Worm (Caenorhabditis elegans): ENCODE results near the gene chil-1.
A peak's percentile ranks its signal among the peaks of the same experiment; 100 is the strongest.

Gene chil-1

DNA sequence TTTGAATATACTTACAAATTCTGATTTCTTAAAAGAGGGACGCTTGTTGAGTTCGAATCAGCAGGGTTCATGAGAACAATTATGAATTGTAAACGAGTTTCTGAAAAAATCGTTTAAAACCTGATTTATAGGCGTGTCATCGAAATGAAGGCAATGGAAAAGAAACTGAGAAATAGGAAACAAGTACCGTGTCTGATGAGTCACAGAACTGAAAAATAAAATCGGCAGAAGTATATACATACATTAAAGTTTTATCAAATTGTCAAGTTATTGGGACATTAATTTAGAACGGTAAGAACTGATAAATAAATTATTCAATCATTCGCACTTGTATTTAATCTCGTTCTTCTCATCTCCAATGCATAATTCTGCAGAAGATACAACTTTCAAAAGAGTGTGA lies 21.0 kb downstream of the chil-1 start, which contains the start of gene chil-9:
TSS of gene chil-9 (minus strand) at position 101 of the 400 bp plus-strand sequence.
- TF ChIP-seq unc-120 (tag; optimal IDR thresholded peaks at IDR 0.05; ENCODE audit: poor library complexity, severe bottlenecking): no peak
- TF ChIP-seq elt-1 (tag; optimal IDR thresholded peaks at IDR 0.05; ENCODE audit: borderline replicate concordance, insufficient read depth): no peak
- TF ChIP-seq ceh-83 (GFP tag; optimal IDR thresholded peaks at IDR 0.05): no peak
- TF ChIP-seq nhr-12 (tag; optimal IDR thresholded peaks at IDR 0.05): no peak
- TF ChIP-seq nhr-76 (tag; optimal IDR thresholded peaks at IDR 0.05): no peak
- TF ChIP-seq drap-1 (GFP tag; optimal IDR thresholded peaks at IDR 0.05): no peak
- TF ChIP-seq M03D4.4 (tag; optimal IDR thresholded peaks at IDR 0.05): no peak
- TF ChIP-seq ceh-39 (tag; optimal IDR thresholded peaks at IDR 0.05): no peak
- TF ChIP-seq ces-1 (GFP tag; optimal IDR thresholded peaks at IDR 0.05): no peak
- no peak for TF ChIP-seq ztf-11 (tag; optimal IDR thresholded peaks at IDR 0.05)
- no peak for TF ChIP-seq tbx-8 (GFP tag; optimal IDR thresholded peaks at IDR 0.05)

- TF ChIP-seq blmp-1 (tag; optimal IDR thresholded peaks at IDR 0.05) (no peak), mab-5 (tag; optimal IDR thresholded peaks at IDR 0.05) (no peak), sptf-1 (tag; optimal IDR thresholded peaks at IDR 0.05) (no peak)
Observed at ce11 chrII:9841985-9842505, 24.2 kb downstream of the chil-1 start, which contains the start of gene rnh-1.2. TSS of gene rnh-1.2 (minus strand) at chrII:9842035.

DNA sequence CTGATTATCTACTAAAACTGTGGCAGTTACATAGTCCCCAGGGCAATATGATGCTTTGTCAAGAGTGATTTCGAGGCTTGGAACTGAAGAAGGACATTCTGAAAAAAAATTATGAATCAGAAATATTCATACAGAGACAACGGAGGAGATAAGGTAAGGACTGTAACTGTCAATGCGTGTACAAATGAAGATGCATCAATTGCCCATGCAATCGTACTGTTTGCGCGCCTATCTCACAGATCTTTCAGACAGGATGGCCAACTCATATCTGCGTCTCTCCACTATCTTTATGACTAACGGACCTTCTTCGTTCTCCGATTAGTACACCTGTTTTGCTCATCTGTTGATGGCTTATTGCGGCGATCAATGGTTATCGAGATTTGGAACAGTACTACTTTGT lies 26.0 kb downstream of the chil-1 start, which contains the start of gene ZK938.11:
TSS of gene ZK938.11 (minus strand) at position 101 of the 400 bp plus-strand sequence.
- TF ChIP-seq ham-2 (GFP tag; optimal IDR thresholded peaks at IDR 0.05): no peak
- TF ChIP-seq lin-13 (tag; optimal IDR thresholded peaks at IDR 0.05): no peak
- TF ChIP-seq pha-4 (tag; optimal IDR thresholded peaks at IDR 0.05): no peak
- TF ChIP-seq lsy-2 (tag; optimal IDR thresholded peaks at IDR 0.05): no peak
- TF ChIP-seq hlh-1 (tag; optimal IDR thresholded peaks at IDR 0.05): no peak
- peak; percentile 87 for TF ChIP-seq elt-1 (tag; optimal IDR thresholded peaks at IDR 0.05; ENCODE audit: borderline replicate concordance, insufficient read depth)
- TF ChIP-seq mep-1 (tag; optimal IDR thresholded peaks at IDR 0.05): no peak
- TF ChIP-seq ceh-43 (GFP tag; optimal IDR thresholded peaks at IDR 0.05): no peak
- TF ChIP-seq tbx-8 (GFP tag; optimal IDR thresholded peaks at IDR 0.05): no peak

DNA sequence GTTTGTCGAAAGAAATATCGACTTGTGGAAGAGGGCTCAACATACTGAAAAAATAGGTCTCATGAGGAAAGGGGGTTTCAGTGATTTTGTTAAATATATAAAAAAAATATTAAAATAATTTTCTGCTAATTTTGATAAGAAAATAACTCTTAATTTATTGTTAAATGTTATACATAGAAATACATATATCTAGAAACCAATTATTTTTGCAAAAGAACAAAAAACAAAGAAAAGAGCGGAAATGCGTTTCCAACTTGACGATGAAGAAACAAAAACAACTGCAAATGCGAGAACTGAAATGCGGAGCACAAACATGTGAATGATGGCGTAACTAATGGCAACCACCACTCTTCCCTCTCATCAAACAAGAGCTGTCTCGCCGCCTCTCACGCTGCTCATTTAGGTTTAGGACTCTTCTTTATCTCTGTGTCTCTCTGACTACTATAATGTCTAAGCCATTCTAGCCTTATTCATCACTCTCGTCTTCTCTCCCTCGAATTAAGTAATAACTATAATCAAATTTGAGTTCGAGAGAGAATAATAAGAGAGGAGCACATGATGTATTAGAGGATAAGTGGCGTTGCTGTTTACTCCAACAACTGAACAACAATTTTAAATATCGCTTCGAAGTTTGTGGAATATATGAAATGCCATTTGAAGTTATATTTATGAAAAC lies 27.9 kb downstream of the chil-1 start, which contains the start of gene arrd-4:
TSS of gene arrd-4 (minus strand) at position 51 of the 676 bp plus-strand sequence.
- TF ChIP-seq mab-5 (tag; optimal IDR thresholded peaks at IDR 0.05) (no peak), ztf-11 (tag; optimal IDR thresholded peaks at IDR 0.05) (no peak), ces-1 (GFP tag; optimal IDR thresholded peaks at IDR 0.05) (peak; percentile 99), ham-2 (GFP tag; optimal IDR thresholded peaks at IDR 0.05) (no peak)

DNA sequence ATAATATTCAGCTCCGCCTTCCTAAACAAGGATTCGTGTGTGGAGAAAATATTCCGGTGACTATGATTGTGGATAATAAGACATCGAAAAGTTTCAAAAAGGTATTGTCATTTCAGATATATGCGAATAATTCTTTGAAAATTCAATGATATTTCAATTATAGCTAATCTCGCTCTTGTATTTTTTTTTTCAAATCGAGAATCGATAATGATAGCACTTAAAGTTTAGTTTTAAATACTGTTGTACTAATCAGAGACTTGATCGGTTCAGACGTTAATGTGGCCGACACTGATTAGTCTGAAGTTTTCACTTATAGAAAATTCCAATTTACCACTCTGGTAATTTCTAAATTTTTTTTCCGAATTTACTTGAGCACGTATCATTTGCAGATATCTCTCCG lies 30.3 kb downstream of the chil-1 start:
- TF ChIP-seq sem-2 (GFP tag; optimal IDR thresholded peaks at IDR 0.05) (no peak), blmp-1 (tag; optimal IDR thresholded peaks at IDR 0.05) (no peak), cnd-1 (tag; optimal IDR thresholded peaks at IDR 0.05) (no peak), nhr-28 (tag; optimal IDR thresholded peaks at IDR 0.05) (no peak), nhr-2 (tag; optimal IDR thresholded peaks at IDR 0.05) (no peak), ztf-11 (tag; optimal IDR thresholded peaks at IDR 0.05) (no peak), unc-62 (GFP tag; optimal IDR thresholded peaks at IDR 0.05) (no peak), hlh-1 (tag; optimal IDR thresholded peaks at IDR 0.05) (no peak), sptf-1 (tag; optimal IDR thresholded peaks at IDR 0.05) (no peak), lin-13 (tag; optimal IDR thresholded peaks at IDR 0.05) (no peak), elt-3 (tag; optimal IDR thresholded peaks at IDR 0.05) (no peak)

DNA sequence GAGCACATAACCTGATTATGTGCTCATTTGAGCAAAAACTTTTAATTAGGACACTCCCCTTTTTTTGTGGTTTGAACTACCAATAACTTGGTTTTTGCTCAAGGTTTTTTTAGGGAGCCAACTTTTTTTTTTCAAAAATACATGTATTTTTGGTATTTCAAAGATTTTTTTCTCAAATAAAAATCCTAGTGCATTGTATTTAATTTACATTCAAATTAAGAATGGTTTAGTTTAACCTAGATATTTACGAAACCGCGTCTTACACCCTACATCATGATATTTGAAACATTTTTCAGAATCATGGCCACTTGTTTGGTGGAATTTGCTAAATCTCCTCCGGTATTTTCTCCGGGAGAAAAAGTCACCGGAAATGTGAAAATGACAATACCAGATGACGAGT lies 31.4 kb downstream of the chil-1 start, which contains the start of gene arrd-5:
TSS of gene arrd-5 (plus strand) at position 301 of the 400 bp plus-strand sequence.
- TF ChIP-seq nhr-76 (tag; optimal IDR thresholded peaks at IDR 0.05) (no peak), ceh-83 (GFP tag; optimal IDR thresholded peaks at IDR 0.05) (no peak), sem-2 (GFP tag; optimal IDR thresholded peaks at IDR 0.05) (no peak), M03D4.4 (tag; optimal IDR thresholded peaks at IDR 0.05) (no peak), mep-1 (tag; optimal IDR thresholded peaks at IDR 0.05) (no peak), nhr-2 (tag; optimal IDR thresholded peaks at IDR 0.05) (no peak), unc-62 (GFP tag; optimal IDR thresholded peaks at IDR 0.05) (no peak), ztf-11 (tag; optimal IDR thresholded peaks at IDR 0.05) (no peak), bed-3 (GFP tag; optimal IDR thresholded peaks at IDR 0.05) (no peak), nhr-237 (tag; optimal IDR thresholded peaks at IDR 0.05) (no peak)
